Fruit fly (Drosophila melanogaster): Measurements from ENCODE around the gene Ork1.

The Ork1 gene

dm6 chrX:10905047-10905446 is 14.0 kb upstream of the Ork1 start (continued):
- TF ChIP-seq Optix (GFP tag; IDR thresholded peaks at IDR 0.05): no peak
- peak; percentile 34; the same call in 1 of the 2 replicates for TF ChIP-seq E2f1 (GFP tag; IDR thresholded peaks at IDR 0.05)
- no peak for TF ChIP-seq CG4282 (GFP tag; optimal IDR thresholded peaks at IDR 0.05)
- no peak for TF ChIP-seq CG8765 (GFP tag; IDR thresholded peaks at IDR 0.05)
- peak; percentile 38 for TF ChIP-seq CG3281 (GFP tag; optimal IDR thresholded peaks at IDR 0.05)
- TF ChIP-seq gce (GFP tag; IDR thresholded peaks at IDR 0.05): no peak
- TF ChIP-seq croc (GFP tag; conservative IDR thresholded peaks at IDR 0.05): peak; percentile 54; the same call in 2 of the 3 replicates
- peak; percentile 57 for TF ChIP-seq ara (GFP tag; IDR thresholded peaks at IDR 0.05)
- peak; percentile 46 for TF ChIP-seq Usf (GFP tag; optimal IDR thresholded peaks at IDR 0.05)
- peak; percentile 80 for TF ChIP-seq tio (GFP tag; optimal IDR thresholded peaks at IDR 0.05)
- TF ChIP-seq lab (GFP tag; optimal IDR thresholded peaks at IDR 0.05): peak; percentile 61
- 0 out of 3 replicates have a peak, but pooled peaks have one; percentile 27 for TF ChIP-seq H15 (GFP tag; IDR thresholded peaks at IDR 0.05)
- TF ChIP-seq CG4730 (GFP tag; IDR thresholded peaks at IDR 0.05): peak; percentile 38; the same call in 1 of the 2 replicates
- TF ChIP-seq CG2202 (tag; optimal IDR thresholded peaks at IDR 0.05): peak; percentile 37
- TF ChIP-seq CG14860 (GFP tag; IDR thresholded peaks at IDR 0.05; ENCODE audit: partially characterized antibody): no peak
- TF ChIP-seq CG12299 (tag; optimal IDR thresholded peaks at IDR 0.05): no peak
- TF ChIP-seq ttk (GFP tag; IDR thresholded peaks at IDR 0.05): 0 out of 2 replicates have a peak, but pooled peaks have one; percentile 18
- TF ChIP-seq aop (GFP tag; IDR thresholded peaks at IDR 0.05): no peak
- peak; percentile 16 for TF ChIP-seq CHES-1-like (GFP tag; optimal IDR thresholded peaks at IDR 0.05)
- TF ChIP-seq Meics (GFP tag; optimal IDR thresholded peaks at IDR 0.05): peak; percentile 49
- peak; percentile 60 for TF ChIP-seq zen (tag; optimal IDR thresholded peaks at IDR 0.05)
- peak; percentile 83 for TF ChIP-seq dmrt99B (tag; optimal IDR thresholded peaks at IDR 0.05)
- TF ChIP-seq unpg (GFP tag; optimal IDR thresholded peaks at IDR 0.05): peak; percentile 62
- TF ChIP-seq CG8924 (tag; optimal IDR thresholded peaks at IDR 0.05): peak; percentile 73
- no peak for TF ChIP-seq CG16779 (GFP tag; IDR thresholded peaks at IDR 0.05)
- no peak for TF ChIP-seq nom (GFP tag; optimal IDR thresholded peaks at IDR 0.05)
- TF ChIP-seq phol (tag; optimal IDR thresholded peaks at IDR 0.05): peak; percentile 78
- TF ChIP-seq prd (optimal IDR thresholded peaks at IDR 0.05): no peak
- peak; percentile 69 for TF ChIP-seq prd (GFP tag; IDR thresholded peaks at IDR 0.05)
- no peak for TF ChIP-seq hb (GFP tag; IDR thresholded peaks at IDR 0.05; ENCODE audit: partially characterized antibody)
- TF ChIP-seq danr (GFP tag; IDR thresholded peaks at IDR 0.05): peak; percentile 19; the same call in 1 of the 2 replicates
- TF ChIP-seq CG17361 (GFP tag; IDR thresholded peaks at IDR 0.05): peak; percentile 86
- TF ChIP-seq al (GFP tag; IDR thresholded peaks at IDR 0.05): no peak
- peak; percentile 70 for TF ChIP-seq CG4424 (GFP tag; optimal IDR thresholded peaks at IDR 0.05)
- no peak for TF ChIP-seq vnd (GFP tag; IDR thresholded peaks at IDR 0.05; ENCODE audit: partially characterized antibody)
- TF ChIP-seq CG1647 (GFP tag; optimal IDR thresholded peaks at IDR 0.05): peak; percentile 56
- peak; percentile 72 for TF ChIP-seq CG13424 (tag; optimal IDR thresholded peaks at IDR 0.05)
- TF ChIP-seq Deaf1 (tag; optimal IDR thresholded peaks at IDR 0.05): peak; percentile 85
- no peak for TF ChIP-seq CG6791 (GFP tag; IDR thresholded peaks at IDR 0.05; ENCODE audit: partially characterized antibody)
- peak; percentile 68 for TF ChIP-seq lmd (GFP tag; IDR thresholded peaks at IDR 0.05)
- TF ChIP-seq fd96Cb (tag; optimal IDR thresholded peaks at IDR 0.05): peak; percentile 79
- peak; percentile 42 for TF ChIP-seq CG17328 (GFP tag; IDR thresholded peaks at IDR 0.05)
- TF ChIP-seq CG2889 (GFP tag; IDR thresholded peaks at IDR 0.05): no peak
- no peak for TF ChIP-seq Doc2 (GFP tag; IDR thresholded peaks at IDR 0.05)
- no peak for TF ChIP-seq disco-r (GFP tag; optimal IDR thresholded peaks at IDR 0.05)
- TF ChIP-seq sc (optimal IDR thresholded peaks at IDR 0.05): no peak
- TF ChIP-seq sc (GFP tag; optimal IDR thresholded peaks at IDR 0.05): peak; percentile 67
- no peak for TF ChIP-seq run (tag; optimal IDR thresholded peaks at IDR 0.05)
- peak; percentile 37 for TF ChIP-seq CG6813 (GFP tag; optimal IDR thresholded peaks at IDR 0.05)
- TF ChIP-seq CG14710 (tag; optimal IDR thresholded peaks at IDR 0.05): peak; percentile 64
- peak; percentile 48 for TF ChIP-seq Spps (tag; optimal IDR thresholded peaks at IDR 0.05)

Measured in whole organism, embryonic.